Fruit fly (Drosophila melanogaster) whole organism, embryonic: ENCODE data around the gene fzy.
A peak's percentile ranks its signal among the peaks of the same experiment; 100 is the strongest.

Experiments used
- Atf3 ChIP-seq: fragments of 200-800 bp; sonication (Bioruptor generic); optimal IDR thresholded peaks from 3 replicates; lab custom pipeline; 2016; ENCODE audit warnings: missing biosample characterization, missing genetic modification characterization
- Atf6 ChIP-seq: fragments of 200-800 bp; sonication (Bioruptor generic); IDR thresholded peaks from 2 replicates; pipeline ENCODE4 v1.3.6; 2022; ENCODE audit warnings: missing biosample characterization, missing genetic modification characterization
- CG10543 ChIP-seq: fragments of 200-800 bp; sonication (Bioruptor generic); optimal IDR thresholded peaks from 3 replicates; lab custom pipeline; 2017; ENCODE audit warnings: missing biosample characterization, mild to moderate bottlenecking, missing genetic modification characterization, moderate library complexity
- CG10959 ChIP-seq: fragments of 200-800 bp; sonication (Bioruptor generic); IDR thresholded peaks from 2 replicates; pipeline ENCODE4 v1.3.6; 2022; ENCODE audit warnings: missing biosample characterization, missing genetic modification characterization
- CG11456 ChIP-seq: fragments of 200-800 bp; sonication (Bioruptor generic); IDR thresholded peaks from 3 replicates; pipeline ENCODE4 v1.3.6; 2022; ENCODE audit warnings: missing biosample characterization, missing genetic modification characterization
- CG13894 ChIP-seq: fragments of 200-800 bp; sonication (Bioruptor generic); optimal IDR thresholded peaks from 3 replicates; lab custom pipeline; 2018; ENCODE audit warnings: missing biosample characterization, mild to moderate bottlenecking, missing genetic modification characterization, moderate library complexity
- CG14050 ChIP-seq: fragments of 200-800 bp; sonication (Bioruptor generic); IDR thresholded peaks from 3 replicates; pipeline ENCODE4 v1.3.6; 2022; ENCODE audit warnings: missing biosample characterization, missing genetic modification characterization
- CG15514 ChIP-seq: fragments of 200-800 bp; sonication (Bioruptor generic); optimal IDR thresholded peaks from 3 replicates; lab custom pipeline; 2017; ENCODE audit warnings: missing biosample characterization, missing genetic modification characterization, mild to moderate bottlenecking, moderate library complexity, missing genetic modification reagents
- CG16779 ChIP-seq: fragments of 200-800 bp; sonication (Bioruptor generic); IDR thresholded peaks from 2 replicates; pipeline ENCODE4 v1.3.6; 2022; ENCODE audit warnings: missing biosample characterization, missing genetic modification characterization
- CG16813 ChIP-seq: fragments of 200-800 bp; sonication (Bioruptor generic); IDR thresholded peaks from 3 replicates; pipeline ENCODE4 v1.3.6; 2022; ENCODE audit warnings: missing biosample characterization, missing genetic modification characterization; ENCODE audit not compliant: partially characterized antibody
- CG30431 ChIP-seq: fragments of 200-800 bp; sonication (Bioruptor generic); optimal IDR thresholded peaks from 2 replicates; lab custom pipeline; 2017; ENCODE audit warnings: missing biosample characterization, missing genetic modification characterization
- CG32772 ChIP-seq: fragments of 200-800 bp; sonication (Bioruptor generic); IDR thresholded peaks from 2 replicates; pipeline ENCODE4 v1.3.6; 2022; ENCODE audit warnings: missing biosample characterization, missing genetic modification characterization
- CG3838 ChIP-seq: fragments of 200-800 bp; sonication (Bioruptor generic); optimal IDR thresholded peaks from 3 replicates; lab custom pipeline; 2016; ENCODE audit warnings: missing biosample characterization, missing genetic modification characterization
- CG6683 ChIP-seq: fragments of 200-800 bp; sonication (Bioruptor generic); optimal IDR thresholded peaks from 2 replicates; lab custom pipeline; 2017; ENCODE audit warnings: missing biosample characterization, mild to moderate bottlenecking, missing genetic modification characterization, missing genetic modification reagents
- CG9817 ChIP-seq: fragments of 200-800 bp; sonication (Bioruptor generic); optimal IDR thresholded peaks from 2 replicates; lab custom pipeline; 2018; ENCODE audit warnings: missing biosample characterization, mild to moderate bottlenecking, missing genetic modification characterization, moderate library complexity
- CG9932 ChIP-seq: fragments of 200-800 bp; sonication (Bioruptor generic); IDR thresholded peaks from 2 replicates; pipeline ENCODE4 v1.3.6; 2022; ENCODE audit warnings: missing biosample characterization, missing genetic modification characterization
- Deaf1 ChIP-seq: fragments of 200-800 bp; optimal IDR thresholded peaks from 3 replicates; lab custom pipeline; 2019; ENCODE audit warnings: missing biosample characterization, mild to moderate bottlenecking, missing genetic modification characterization, moderate library complexity
- Dp ChIP-seq: fragments of 200-800 bp; sonication (Bioruptor generic); optimal IDR thresholded peaks from 2 replicates; lab custom pipeline; 2018; ENCODE audit warnings: missing biosample characterization, mild to moderate bottlenecking, missing genetic modification characterization, moderate library complexity
- Eip74EF ChIP-seq, 2 experiments: fragments of 200-800 bp in 1 of 2; fragments of >200 bp in 1 of 2; sonication (Bioruptor generic) in 1 of 2; optimal IDR thresholded peaks; 2 replicates each; lab custom pipeline; 2017 to 2019; ENCODE audit warnings: missing biosample characterization in 2 of 2, missing genetic modification characterization in 2 of 2, mild to moderate bottlenecking in 1 of 2, moderate library complexity in 1 of 2
- Elba2 ChIP-seq: fragments of 200-800 bp; sonication (Bioruptor generic); optimal IDR thresholded peaks from 3 replicates; lab custom pipeline; 2016; ENCODE audit warnings: missing biosample characterization, missing genetic modification characterization
- Hey ChIP-seq: fragments of 200-800 bp; sonication (Bioruptor generic); optimal IDR thresholded peaks from 3 replicates; lab custom pipeline; 2018; ENCODE audit warnings: missing biosample characterization, mild to moderate bottlenecking, missing genetic modification characterization
- Hr51 ChIP-seq, 2 experiments: fragments of 200-800 bp; sonication (Bioruptor generic); optimal IDR thresholded peaks; 2 replicates in 1 of 2; 3 replicates in 1 of 2; lab custom pipeline; 2016 to 2018; ENCODE audit warnings: missing biosample characterization in 2 of 2, missing genetic modification characterization in 2 of 2, mild to moderate bottlenecking in 1 of 2, moderate library complexity in 1 of 2
- Med ChIP-seq: fragments of 200-800 bp; sonication (Bioruptor generic); peaks from one replicate; lab custom pipeline; 2016; ENCODE audit warnings: missing biosample characterization, missing genetic modification characterization, mild to moderate bottlenecking, inconsistent platforms, moderate library complexity
- Neu2 ChIP-seq: fragments of 200-800 bp; sonication (Bioruptor generic); optimal IDR thresholded peaks from 3 replicates; lab custom pipeline; 2016; ENCODE audit warnings: missing biosample characterization, missing genetic modification characterization, borderline replicate concordance
- Nf-YC ChIP-seq: fragments of 200-800 bp; optimal IDR thresholded peaks from 3 replicates; lab custom pipeline; 2019; ENCODE audit warnings: missing biosample characterization, mild to moderate bottlenecking, missing genetic modification characterization, moderate library complexity
- Opbp ChIP-seq: fragments of 200-800 bp; sonication (Bioruptor generic); IDR thresholded peaks from 3 replicates; pipeline ENCODE4 v1.3.6; 2022; ENCODE audit warnings: missing biosample characterization, missing genetic modification characterization; ENCODE audit not compliant: partially characterized antibody
- Pdp1 ChIP-seq, 2 experiments: fragments of 200-800 bp; sonication (Bioruptor generic); optimal IDR thresholded peaks; 3 replicates each; lab custom pipeline; 2016; ENCODE audit warnings: missing biosample characterization in 2 of 2, missing genetic modification characterization in 2 of 2, mild to moderate bottlenecking in 1 of 2, moderate library complexity in 1 of 2
- Rfx ChIP-seq: fragments of 200-800 bp; sonication (Bioruptor generic); IDR thresholded peaks from 2 replicates; pipeline ENCODE4 v1.3.6; 2022; ENCODE audit warnings: missing biosample characterization, missing genetic modification characterization
- Side ChIP-seq: fragments of 200-800 bp; sonication (Bioruptor generic); optimal IDR thresholded peaks from 2 replicates; lab custom pipeline; 2016; ENCODE audit warnings: missing biosample characterization, missing genetic modification characterization
- ab ChIP-seq: fragments of 200-800 bp; sonication (Bioruptor generic); optimal IDR thresholded peaks from 2 replicates; lab custom pipeline; 2016; ENCODE audit warnings: missing biosample characterization, missing genetic modification characterization
- abd-A ChIP-seq: fragments of 200-800 bp; sonication (Bioruptor generic); optimal IDR thresholded peaks from 3 replicates; lab custom pipeline; 2019; ENCODE audit warnings: missing biosample characterization, mild to moderate bottlenecking, missing genetic modification characterization, moderate library complexity
- ara ChIP-seq: fragments of 200-800 bp; sonication (Bioruptor generic); IDR thresholded peaks from 2 replicates; pipeline ENCODE4 v1.3.6; 2022; ENCODE audit warnings: missing biosample characterization, missing genetic modification characterization
- chinmo ChIP-seq: fragments of 200-800 bp; sonication (Bioruptor generic); IDR thresholded peaks from 4 replicates; pipeline ENCODE4 v1.3.6; 2022; ENCODE audit warnings: missing biosample characterization, missing genetic modification characterization; ENCODE audit not compliant: partially characterized antibody
- cwo ChIP-seq: fragments of 200-800 bp; sonication (Bioruptor generic); optimal IDR thresholded peaks from 3 replicates; lab custom pipeline; 2017; ENCODE audit warnings: missing biosample characterization, missing genetic modification characterization, mild to moderate bottlenecking, moderate library complexity, missing genetic modification reagents
- exex ChIP-seq: fragments of 200-800 bp; sonication (Bioruptor generic); optimal IDR thresholded peaks from 4 replicates; lab custom pipeline; 2018; ENCODE audit warnings: missing biosample characterization, mild to moderate bottlenecking, missing genetic modification characterization, moderate library complexity
- hb ChIP-seq: fragments of 200-800 bp; sonication (Bioruptor generic); IDR thresholded peaks from 3 replicates; pipeline ENCODE4 v1.3.6; 2022; ENCODE audit warnings: missing biosample characterization, missing genetic modification characterization; ENCODE audit not compliant: partially characterized antibody
- kni ChIP-seq: fragments of 200-800 bp; sonication (Bioruptor generic); optimal IDR thresholded peaks from 3 replicates; lab custom pipeline; 2017; ENCODE audit warnings: mild to moderate bottlenecking, missing biosample characterization, missing genetic modification reagents, missing genetic modification characterization
- mirr ChIP-seq: fragments of 200-800 bp; sonication (Bioruptor generic); optimal IDR thresholded peaks from 3 replicates; lab custom pipeline; 2018; ENCODE audit warnings: missing biosample characterization, mild to moderate bottlenecking, missing genetic modification characterization
- pros ChIP-seq: fragments of 200-800 bp; sonication (Bioruptor generic); optimal IDR thresholded peaks from 3 replicates; lab custom pipeline; 2019; ENCODE audit warnings: missing biosample characterization, mild to moderate bottlenecking, missing genetic modification characterization, moderate library complexity
- sd ChIP-seq: fragments of 200-800 bp; sonication (Bioruptor generic); optimal IDR thresholded peaks from 3 replicates; lab custom pipeline; 2018; ENCODE audit warnings: missing biosample characterization, mild to moderate bottlenecking, missing genetic modification characterization, moderate library complexity
- sens ChIP-seq: fragments of 200-800 bp; sonication (Bioruptor generic); peaks from one replicate; lab custom pipeline; 2016; ENCODE audit warnings: missing biosample characterization, missing genetic modification characterization
- slou ChIP-seq: fragments of 200-800 bp; sonication (Bioruptor generic); optimal IDR thresholded peaks from 3 replicates; lab custom pipeline; 2016; ENCODE audit warnings: missing biosample characterization, missing genetic modification characterization
- sna ChIP-seq: fragments of 200-800 bp; sonication (Bioruptor generic); IDR thresholded peaks from 2 replicates; pipeline ENCODE4 v1.3.6; 2022; ENCODE audit warnings: missing biosample characterization, missing genetic modification characterization; ENCODE audit not compliant: partially characterized antibody
- sqz ChIP-seq: fragments of 200-800 bp; sonication (Bioruptor generic); optimal IDR thresholded peaks from 3 replicates; lab custom pipeline; 2018; ENCODE audit warnings: missing biosample characterization, mild to moderate bottlenecking, missing genetic modification characterization
- sug ChIP-seq: fragments of 200-800 bp; optimal IDR thresholded peaks from 2 replicates; lab custom pipeline; 2019; ENCODE audit warnings: missing biosample characterization, mild to moderate bottlenecking, missing genetic modification characterization, moderate library complexity
- tgo ChIP-seq: fragments of 200-800 bp; sonication (Bioruptor generic); IDR thresholded peaks from 3 replicates; pipeline ENCODE4 v1.3.6; 2022; ENCODE audit warnings: missing biosample characterization, missing genetic modification characterization
- zen ChIP-seq: fragments of 200-800 bp; sonication (Bioruptor generic); optimal IDR thresholded peaks from 3 replicates; lab custom pipeline; 2018; ENCODE audit warnings: missing biosample characterization, mild to moderate bottlenecking, missing genetic modification characterization, moderate library complexity

fzy gene

DNA sequence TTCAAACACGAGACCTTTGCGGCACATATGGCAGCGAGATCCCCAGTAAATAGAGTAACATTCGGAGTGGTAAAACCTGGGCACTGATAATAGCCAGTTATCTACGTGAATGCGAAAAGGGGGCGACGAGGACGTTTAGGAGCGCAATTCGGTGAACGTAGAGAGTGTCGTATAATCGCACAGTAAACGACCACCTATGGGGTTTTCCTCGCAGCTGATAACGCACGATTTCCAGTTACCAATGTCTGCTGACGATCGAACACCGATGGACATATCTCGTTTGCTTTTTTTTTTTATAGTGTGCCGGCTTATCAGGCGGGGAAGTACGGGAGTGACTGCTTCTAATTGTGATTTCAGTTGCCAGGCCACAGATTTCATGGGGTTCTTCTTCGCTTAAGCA, 9.0 kb downstream of the fzy start (continued):
- TF ChIP-seq Hey (peak; percentile 22), Deaf1 (tag; lab: Kevin White, UChicago) (peak; percentile 4), Elba2 (GFP tag; lab: Kevin White, UChicago) (no peak), cwo (peak; percentile 95), mirr (GFP tag; lab: Kevin White, UChicago) (peak; percentile 90), CG30431 (GFP tag; lab: Kevin White, UChicago) (no peak), sug (tag; lab: Kevin White, UChicago) (peak; percentile 99), sd (tag; lab: Kevin White, UChicago) (peak; percentile 34)

- TF ChIP-seq tgo (GFP tag; lab: Robert Waterston, UW) (no peak), ara (GFP tag; lab: Robert Waterston, UW) (no peak), Atf6 (GFP tag; lab: Robert Waterston, UW) (0 out of 2 replicates have a peak, but pooled peaks have one; percentile 20), Pdp1 (GFP tag; optimal IDR thresholded peaks at IDR 0.05; lab: Kevin White, UChicago) (peak in 1 of 2 experiments; percentile 29), CG10959 (no peak), hb (no peak), CG13894 (tag; lab: Kevin White, UChicago) (peak; percentile 14), Dp (GFP tag; lab: Kevin White, UChicago) (no peak), abd-A (tag; lab: Kevin White, UChicago) (peak; percentile 43), Med (GFP tag; lab: Kevin White, UChicago) (peak; percentile 27), kni (no peak), sqz (no peak), CG15514 (no peak), sens (GFP tag; lab: Kevin White, UChicago) (peak; percentile 63)
- TF ChIP-seq, all 482 proteins: peak for 6
These were observed 9.7 kb downstream of the fzy start for dm6 chr2L:16320428-16320827.

dm6 chr2L:16321209-16321608, 10.5 kb downstream of the fzy start:
- TF ChIP-seq CG16779 (no peak), Nf-YC (tag; lab: Kevin White, UChicago) (no peak), CG9817 (tag; lab: Kevin White, UChicago) (no peak), sna (GFP tag; lab: Robert Waterston, UW) (no peak), ab (no peak), Rfx (GFP tag; lab: Robert Waterston, UW) (0 out of 2 replicates have a peak, but pooled peaks have one; percentile 15), CG3838 (peak; percentile 5), Opbp (GFP tag; lab: Robert Waterston, UW) (0 out of 3 replicates have a peak, but pooled peaks have one; percentile 7), CG13894 (tag; lab: Kevin White, UChicago) (peak; percentile 51), Atf3 (no peak), sd (tag; lab: Kevin White, UChicago) (peak; percentile 85), CG14050 (no peak), slou (no peak), Hr51 (GFP tag; optimal IDR thresholded peaks at IDR 0.05; lab: Kevin White, UChicago) (no peak), CG10543 (GFP tag; lab: Kevin White, UChicago) (peak; percentile 55), CG9932 (GFP tag; lab: Robert Waterston, UW) (no peak; the same call in 1 of the 2 replicates), CG11456 (GFP tag; lab: Robert Waterston, UW) (no peak), Neu2 (no peak), CG32772 (GFP tag; lab: Robert Waterston, UW) (no peak), CG16813 (no peak), chinmo (GFP tag; lab: Robert Waterston, UW) (peak; percentile 88; the same call in 3 of the 4 replicates), Eip74EF (GFP tag; optimal IDR thresholded peaks at IDR 0.05; lab: Kevin White, UChicago) (peak in 1 of 2 experiments; percentile 3), zen (tag; lab: Kevin White, UChicago) (no peak), CG6683 (no peak), exex (no peak), pros (GFP tag; lab: Kevin White, UChicago) (peak; percentile 28), Side (GFP tag; lab: Kevin White, UChicago) (no peak)
